Worm (Caenorhabditis elegans) whole organism, young adult: ENCODE measurements around the gene Y62H9A.11.

Source experiments
- C06A6.2 ChIP-seq: fragments of 200-800 bp; sonication (Bioruptor generic); conservative IDR thresholded peaks from 2 replicates; pipeline ENCODE4 v1.3.6; 2022; ENCODE audit warnings: missing genetic modification characterization, missing compliant biosample characterization
- D2030.7 ChIP-seq: fragments of 200-800 bp; sonication (Bioruptor generic); IDR thresholded peaks from 2 replicates; pipeline ENCODE4 v1.3.6; 2022; ENCODE audit warnings: missing genetic modification reagents, missing genetic modification characterization, missing compliant biosample characterization
- F37B4.10 ChIP-seq: fragments of 200-800 bp; sonication (Bioruptor generic); IDR thresholded peaks from 2 replicates; pipeline ENCODE4 v1.3.6; 2022; ENCODE audit warnings: missing genetic modification characterization, missing compliant biosample characterization
- ceh-79 ChIP-seq: sonication (generic microtip); optimal IDR thresholded peaks from 2 replicates; lab custom pipeline; 2017; ENCODE audit warnings: mild to moderate bottlenecking, missing genetic modification characterization, missing compliant biosample characterization
- efl-1 ChIP-seq: fragments of 150-350 bp; optimal IDR thresholded peaks from 2 replicates; lab custom pipeline; 2014; ENCODE audit warnings: missing biosample characterization, missing genetic modification reagents, missing genetic modification characterization
- hlh-26 ChIP-seq: fragments of 200-800 bp; sonication (Bioruptor generic); conservative IDR thresholded peaks from 2 replicates; pipeline ENCODE4 v1.3.6; 2022; ENCODE audit warnings: missing genetic modification reagents, missing genetic modification characterization, missing compliant biosample characterization
- snpc-4 ChIP-seq, 5 experiments: fragments of 150-350 bp in 1 of 5; sonication (generic microtip) in 4 of 5; optimal IDR thresholded peaks; 2 replicates each; lab custom pipeline; 2014 to 2018; ENCODE audit warnings: missing genetic modification characterization in 5 of 5, missing biosample characterization in 3 of 5, antibody characterized with exemption in 2 of 5, mild to moderate bottlenecking in 2 of 5, missing compliant biosample characterization in 2 of 5, missing genotype in 2 of 5, moderate library complexity in 2 of 5, missing genetic modification reagents in 1 of 5
- unc-130 ChIP-seq: sonication (generic microtip); optimal IDR thresholded peaks from 2 replicates; lab custom pipeline; 2016; ENCODE audit warnings: missing genetic modification reagents, missing genetic modification characterization, missing compliant biosample characterization
- unc-62 ChIP-seq: fragments of 150-350 bp; optimal IDR thresholded peaks from 2 replicates; lab custom pipeline; 2014; ENCODE audit warnings: missing biosample characterization, missing genetic modification reagents, missing genetic modification characterization

DNA sequence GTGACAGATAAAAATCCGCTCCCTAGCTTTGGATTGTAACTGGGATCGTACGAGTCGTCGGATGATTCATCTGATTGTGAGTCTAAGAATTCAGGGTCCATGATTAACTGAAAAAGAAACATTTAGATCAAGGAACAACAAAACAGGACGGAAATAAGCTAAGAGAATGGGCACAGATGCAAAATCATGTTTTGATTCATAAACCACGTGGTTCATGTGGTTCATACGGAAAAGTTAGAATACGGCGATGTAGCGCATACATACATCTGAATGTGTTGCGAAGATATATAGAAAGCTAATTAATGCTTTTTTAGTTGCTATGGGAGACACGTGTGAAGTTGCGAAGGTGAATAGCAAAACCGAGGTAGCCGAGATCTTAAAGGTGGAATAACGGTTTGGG lies 34.8 kb upstream of the Y62H9A.11 start, which contains the start of gene F55G7.3:
- TF ChIP-seq C06A6.2 (GFP tag; lab: Robert Waterston, UW) (no peak), F37B4.10 (GFP tag; lab: Robert Waterston, UW) (no peak), D2030.7 (GFP tag; lab: Robert Waterston, UW) (no peak), unc-130 (GFP tag; lab: Kevin White, UChicago) (no peak), hlh-26 (GFP tag; lab: Robert Waterston, UW) (no peak), unc-62 (GFP tag; lab: Kevin White, UChicago) (no peak), ceh-79 (tag; lab: Kevin White, UChicago) (no peak), snpc-4 (GFP tag; optimal IDR thresholded peaks at IDR 0.05; lab: Kevin White, UChicago) (no peak), snpc-4 (tag; optimal IDR thresholded peaks at IDR 0.05; lab: Kevin White, UChicago) (no peak), efl-1 (GFP tag; lab: Kevin White, UChicago) (no peak)
